Fruit fly (Drosophila melanogaster): ENCODE results near the gene knk.

Gene knk

dm6 chr3R:10170356-10170876 is 45.0 kb upstream of the knk start, which contains the start of gene Best1 (continued):
- TF ChIP-seq corto (GFP tag; optimal IDR thresholded peaks at IDR 0.05): peak; percentile 68
- TF ChIP-seq sima (GFP tag; optimal IDR thresholded peaks at IDR 0.05): peak; percentile 34
- TF ChIP-seq tx (GFP tag; optimal IDR thresholded peaks at IDR 0.05): peak; percentile 32
- TF ChIP-seq pros (GFP tag; optimal IDR thresholded peaks at IDR 0.05): peak; percentile 93
- TF ChIP-seq Dek (tag; optimal IDR thresholded peaks at IDR 0.05): peak; percentile 93
- peak; percentile 16 for TF ChIP-seq pzg (GFP tag; optimal IDR thresholded peaks at IDR 0.05)
- peak; percentile 94 for TF ChIP-seq CG2120 (GFP tag; optimal IDR thresholded peaks at IDR 0.05)
- TF ChIP-seq vfl (GFP tag; optimal IDR thresholded peaks at IDR 0.05): peak; percentile 76
- peak; percentile 55 for TF ChIP-seq hbn (GFP tag; IDR thresholded peaks at IDR 0.05; ENCODE audit: partially characterized antibody)
- TF ChIP-seq CG1832 (GFP tag; optimal IDR thresholded peaks at IDR 0.05): no peak
- TF ChIP-seq CG11456 (GFP tag; IDR thresholded peaks at IDR 0.05): peak; percentile 94
- TF ChIP-seq CG4820 (GFP tag; optimal IDR thresholded peaks at IDR 0.05): peak; percentile 79
- peak; percentile 63 for TF ChIP-seq CG8281 (tag; optimal IDR thresholded peaks at IDR 0.05)
- TF ChIP-seq Camta (GFP tag; optimal IDR thresholded peaks at IDR 0.05): peak; percentile 29
- TF ChIP-seq Med (GFP tag): peak; percentile 90
- TF ChIP-seq hth (optimal IDR thresholded peaks at IDR 0.05): no peak
- TF ChIP-seq B-H2 (GFP tag; optimal IDR thresholded peaks at IDR 0.05): peak; percentile 93
- TF ChIP-seq lola (GFP tag; optimal IDR thresholded peaks at IDR 0.05): peak in 1 of 3 experiments; percentile 86
- TF ChIP-seq zfh2 (GFP tag; optimal IDR thresholded peaks at IDR 0.05): peak; percentile 68
- TF ChIP-seq E2f2 (GFP tag; IDR thresholded peaks at IDR 0.05): peak; percentile 69
- peak; percentile 87 for TF ChIP-seq Opbp (GFP tag; IDR thresholded peaks at IDR 0.05; ENCODE audit: partially characterized antibody)
- peak; percentile 41 for TF ChIP-seq CG15073 (GFP tag; optimal IDR thresholded peaks at IDR 0.05)
- peak; percentile 91 for TF ChIP-seq CG10366 (GFP tag; IDR thresholded peaks at IDR 0.05)
- TF ChIP-seq chn (GFP tag; optimal IDR thresholded peaks at IDR 0.05): peak; percentile 54
- peak; percentile 68 for TF ChIP-seq Six4 (GFP tag; optimal IDR thresholded peaks at IDR 0.05)
- TF ChIP-seq pb (GFP tag; optimal IDR thresholded peaks at IDR 0.05): peak; percentile 70
- TF ChIP-seq ind (GFP tag; optimal IDR thresholded peaks at IDR 0.05): peak; percentile 83
- TF ChIP-seq hkb (optimal IDR thresholded peaks at IDR 0.05): no peak
- peak; percentile 93 for TF ChIP-seq hkb (GFP tag; IDR thresholded peaks at IDR 0.05)
- peak; percentile 94 for TF ChIP-seq CG18599 (GFP tag; optimal IDR thresholded peaks at IDR 0.05)
- peak; percentile 83 for TF ChIP-seq CG1024 (GFP tag; IDR thresholded peaks at IDR 0.05)
- TF ChIP-seq Abd-B (GFP tag; optimal IDR thresholded peaks at IDR 0.05): peak; percentile 87
- peak; percentile 89 for TF ChIP-seq CG9727 (GFP tag; optimal IDR thresholded peaks at IDR 0.05)
- peak; percentile 77 for TF ChIP-seq CG18011 (GFP tag; optimal IDR thresholded peaks at IDR 0.05)
- peak; percentile 96 for TF ChIP-seq PHDP (tag; optimal IDR thresholded peaks at IDR 0.05)
- peak; percentile 83 for TF ChIP-seq CG16815 (GFP tag; optimal IDR thresholded peaks at IDR 0.05)
- peak; percentile 96 for TF ChIP-seq rib (GFP tag; IDR thresholded peaks at IDR 0.05)
- TF ChIP-seq CG9797 (GFP tag; optimal IDR thresholded peaks at IDR 0.05): no peak
- peak; percentile 95 for TF ChIP-seq dysf (GFP tag; IDR thresholded peaks at IDR 0.05)
- TF ChIP-seq jumu (GFP tag; optimal IDR thresholded peaks at IDR 0.05): peak; percentile 47
- TF ChIP-seq sd (tag; optimal IDR thresholded peaks at IDR 0.05): peak; percentile 90
- TF ChIP-seq CG3407 (GFP tag; optimal IDR thresholded peaks at IDR 0.05): peak; percentile 84
- peak; percentile 77 for TF ChIP-seq Spps (tag; optimal IDR thresholded peaks at IDR 0.05)
- TF ChIP-seq unpg (GFP tag; optimal IDR thresholded peaks at IDR 0.05): peak; percentile 95
- TF ChIP-seq CG8478 (optimal IDR thresholded peaks at IDR 0.05): no peak
- peak; percentile 16 for TF ChIP-seq HLHmδ (GFP tag; optimal IDR thresholded peaks at IDR 0.05)
- peak; percentile 52 for TF ChIP-seq CG4360 (GFP tag; IDR thresholded peaks at IDR 0.05)
- peak; percentile 80 for TF ChIP-seq Rx (GFP tag; IDR thresholded peaks at IDR 0.05)
- peak; percentile 85 for TF ChIP-seq ap (GFP tag; IDR thresholded peaks at IDR 0.05)
- TF ChIP-seq psq (GFP tag; optimal IDR thresholded peaks at IDR 0.05): peak; percentile 89
- peak; percentile 93 for TF ChIP-seq CG6813 (GFP tag; optimal IDR thresholded peaks at IDR 0.05)

All from whole organism, embryonic.